Worm (Caenorhabditis elegans): ENCODE data around the gene hal-2.
"Not testable (repeated sequence)": the region's sequence is repeated elsewhere in the genome, so short reads cannot be mapped to it uniquely, and the experiment has no call there.

The hal-2 gene

DNA sequence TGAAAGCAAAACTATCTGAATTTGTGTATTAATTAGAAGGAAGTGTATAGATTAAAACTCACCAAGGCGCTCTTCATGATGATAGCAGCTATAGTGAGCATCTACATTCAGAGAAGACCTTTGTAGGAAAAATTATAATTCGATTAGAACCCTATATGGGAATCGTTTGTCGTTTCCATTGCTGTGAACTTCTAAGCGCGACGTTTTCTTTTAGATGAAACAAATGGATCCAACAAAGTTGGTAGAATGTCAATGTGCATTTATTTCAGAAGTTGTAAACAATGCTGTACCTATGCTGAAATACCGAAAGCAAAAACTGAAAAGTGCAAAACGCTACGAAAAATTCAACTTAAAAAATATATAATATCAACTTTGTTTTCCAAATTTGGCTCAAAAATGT is 32.7 kb downstream of the hal-2 start, which contains the start of gene T16G12.10:
Gene T16G12.10 (minus strand): TSS at position 101 of the 400 bp plus-strand sequence.
- no peak for TF ChIP-seq madf-9 (GFP tag; conservative IDR thresholded peaks at IDR 0.05)
- no peak for TF ChIP-seq unc-130 (GFP tag; optimal IDR thresholded peaks at IDR 0.05)

DNA sequence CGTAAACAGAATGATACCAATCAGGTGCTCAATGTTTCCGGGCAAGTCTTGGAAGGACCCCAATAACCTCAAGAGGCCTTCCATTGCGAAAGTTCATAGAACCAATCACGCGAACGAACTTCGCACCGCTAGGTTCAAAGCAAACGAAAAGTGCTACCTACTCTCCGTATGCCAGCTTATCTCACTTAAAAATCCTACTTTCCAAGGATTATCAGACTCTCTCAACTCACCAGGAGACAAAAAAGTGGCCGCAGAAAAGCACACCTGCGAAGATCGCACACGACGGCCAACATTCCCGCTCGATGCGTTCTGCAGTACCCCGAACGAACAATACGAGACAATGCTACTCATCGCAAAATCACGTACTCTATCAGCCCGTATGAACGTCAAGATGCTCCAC is 35.4 kb downstream of the hal-2 start, which contains the start of gene T16G12.12:
Gene T16G12.12 (plus strand): TSS at position 301 of the 400 bp plus-strand sequence.
- TF ChIP-seq T20F7.1 (GFP tag; optimal IDR thresholded peaks at IDR 0.05); daf-16 (GFP tag; optimal IDR thresholded peaks at IDR 0.05); daf-16 (tag; optimal IDR thresholded peaks at IDR 0.05); cey-2 (tag; optimal IDR thresholded peaks at IDR 0.05; ENCODE audit: borderline replicate concordance, insufficient read depth): not testable (repeated sequence)

DNA sequence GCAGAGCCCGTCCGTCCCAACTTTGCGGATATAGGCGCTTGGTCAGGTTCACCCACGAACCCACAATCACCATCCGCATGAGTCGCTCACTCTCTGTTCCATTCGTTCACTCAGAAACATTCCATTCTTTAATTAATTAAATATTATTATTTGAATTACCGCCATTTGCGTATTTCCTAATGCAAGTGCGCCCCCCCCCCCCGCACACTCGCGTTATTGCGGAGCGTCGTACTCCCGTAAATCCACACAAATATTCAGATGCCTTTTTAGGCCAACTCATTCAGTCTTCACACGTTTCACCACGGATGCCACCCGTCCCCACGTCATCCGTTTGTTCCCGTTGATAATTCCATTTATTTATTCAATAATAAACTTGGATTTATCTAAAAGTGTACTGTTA is 38.4 kb downstream of the hal-2 start, which contains the start of gene T16G12.3:
Gene T16G12.3 (plus strand): TSS at position 301 of the 400 bp plus-strand sequence.
- not testable (repeated sequence) for TF ChIP-seq dve-1 (tag; optimal IDR thresholded peaks at IDR 0.05; ENCODE audit: insufficient read depth); Y75B8A.6 (GFP tag; IDR thresholded peaks at IDR 0.05); set-16 (GFP tag; IDR thresholded peaks at IDR 0.05)

DNA sequence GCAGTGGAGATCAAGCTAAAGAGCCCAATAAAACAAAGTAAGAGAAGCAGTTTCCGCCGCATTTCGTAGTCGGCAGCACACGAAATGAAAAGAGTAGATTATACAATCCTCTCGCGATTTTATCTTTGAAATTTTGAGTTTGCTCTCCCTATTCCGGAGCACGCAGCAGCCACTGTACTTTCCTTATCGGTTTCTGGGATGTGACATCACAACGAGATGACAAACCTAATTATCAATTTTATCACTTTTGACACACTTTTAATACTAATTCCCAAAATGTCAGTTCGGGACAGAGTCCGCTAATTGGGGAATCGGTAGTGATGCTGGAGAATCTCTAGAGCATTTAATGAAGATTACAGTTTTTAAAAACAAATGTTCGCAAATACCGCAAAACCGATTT is 39.0 kb downstream of the hal-2 start, which contains the start of gene T16G12.1:
Gene T16G12.1 (minus strand): TSS at position 176 of the 400 bp plus-strand sequence.
- no peak for TF ChIP-seq egl-27 (tag; optimal IDR thresholded peaks at IDR 0.05)
- TF ChIP-seq T26A8.4 (GFP tag; IDR thresholded peaks at IDR 0.05): no peak
- peak; percentile 39; the same call in 1 of the 2 replicates for TF ChIP-seq tra-1 (GFP tag; IDR thresholded peaks at IDR 0.05)
- TF ChIP-seq nhr-48 (tag; optimal IDR thresholded peaks at IDR 0.05): no peak
- peak; percentile 68 for TF ChIP-seq pqm-1 (tag; optimal IDR thresholded peaks at IDR 0.05)
- no peak for TF ChIP-seq duxl-1 (tag; optimal IDR thresholded peaks at IDR 0.05; ENCODE audit: poor library complexity)
- peak; percentile 70 for TF ChIP-seq dmd-6 (GFP tag; IDR thresholded peaks at IDR 0.05)
- no peak for TF ChIP-seq ceh-44 (GFP tag; IDR thresholded peaks at IDR 0.05)
- TF ChIP-seq F26F4.8 (GFP tag; conservative IDR thresholded peaks at IDR 0.05): no peak
- TF ChIP-seq lin-1 (GFP tag; IDR thresholded peaks at IDR 0.05): no peak
- no peak for TF ChIP-seq F44E2.7 (GFP tag; IDR thresholded peaks at IDR 0.05)
- peak; percentile 42 for TF ChIP-seq hlh-11 (tag; optimal IDR thresholded peaks at IDR 0.05)
- TF ChIP-seq madf-9 (GFP tag; conservative IDR thresholded peaks at IDR 0.05): no peak
- no peak for TF ChIP-seq ZK546.5 (tag; optimal IDR thresholded peaks at IDR 0.05)
- TF ChIP-seq madf-5 (GFP tag; IDR thresholded peaks at IDR 0.05): no peak
- TF ChIP-seq saeg-2 (GFP tag; IDR thresholded peaks at IDR 0.05): no peak
- TF ChIP-seq zfp-2 (tag; optimal IDR thresholded peaks at IDR 0.05): no peak
- no peak for TF ChIP-seq ceh-28 (tag; optimal IDR thresholded peaks at IDR 0.05)
- TF ChIP-seq daf-16 (GFP tag; optimal IDR thresholded peaks at IDR 0.05): no peak
- no peak for TF ChIP-seq daf-16 (tag; optimal IDR thresholded peaks at IDR 0.05)
- no peak for TF ChIP-seq cey-2 (tag; optimal IDR thresholded peaks at IDR 0.05; ENCODE audit: borderline replicate concordance, insufficient read depth)
- TF ChIP-seq unc-39 (tag; optimal IDR thresholded peaks at IDR 0.05): no peak
- TF ChIP-seq lin-15B (tag; optimal IDR thresholded peaks at IDR 0.05): no peak
- TF ChIP-seq pha-4 (GFP tag; IDR thresholded peaks at IDR 0.05): no peak
- TF ChIP-seq pha-4 (tag; optimal IDR thresholded peaks at IDR 0.05): no peak
- TF ChIP-seq fkh-10 (GFP tag; optimal IDR thresholded peaks at IDR 0.05): no peak
- no peak for TF ChIP-seq aha-1 (tag)
- no peak for TF ChIP-seq ama-1 (optimal IDR thresholded peaks at IDR 0.05)
- no peak for TF ChIP-seq spr-3 (GFP tag; optimal IDR thresholded peaks at IDR 0.05)
- TF ChIP-seq nhr-28 (tag; optimal IDR thresholded peaks at IDR 0.05): peak; percentile 64
- TF ChIP-seq nhr-25 (tag; optimal IDR thresholded peaks at IDR 0.05; ENCODE audit: borderline replicate concordance, insufficient read depth): no peak
- TF ChIP-seq lin-39 (tag; optimal IDR thresholded peaks at IDR 0.05): no peak
- TF ChIP-seq nhr-76 (tag; optimal IDR thresholded peaks at IDR 0.05): no peak
- TF ChIP-seq arid-1 (GFP tag; conservative IDR thresholded peaks at IDR 0.05): no peak
- no peak for TF ChIP-seq aly-2 (tag; optimal IDR thresholded peaks at IDR 0.05)
- no peak for TF ChIP-seq daf-12 (tag; optimal IDR thresholded peaks at IDR 0.05)
- no peak for TF ChIP-seq R02D3.7 (tag; optimal IDR thresholded peaks at IDR 0.05)
- TF ChIP-seq dmd-8 (GFP tag; IDR thresholded peaks at IDR 0.05): no peak
- no peak for TF ChIP-seq ZK337.2 (GFP tag; IDR thresholded peaks at IDR 0.05)
- TF ChIP-seq nhr-111 (GFP tag; optimal IDR thresholded peaks at IDR 0.05): no peak
